Worm (Caenorhabditis elegans) whole organism, early embryonic: ENCODE results near the gene sec-15.

Experiments used
- ama-1 ChIP-seq: fragments of 150-350 bp; optimal IDR thresholded peaks from 2 replicates; lab custom pipeline; 2014
- ceh-13 ChIP-seq: fragments of 200-800 bp; sonication (Bioruptor generic); optimal IDR thresholded peaks from 2 replicates; lab custom pipeline; 2018; ENCODE audit warnings: mild to moderate bottlenecking, missing genetic modification characterization, missing compliant biosample characterization
- ets-7 ChIP-seq: sonication (generic microtip); optimal IDR thresholded peaks from 2 replicates; lab custom pipeline; 2016; ENCODE audit warnings: missing genotype, missing genetic modification characterization, missing compliant biosample characterization
- flt-1 ChIP-seq: fragments of 200-800 bp; sonication (Bioruptor generic); IDR thresholded peaks from 2 replicates; pipeline ENCODE4 v1.3.6; 2022; ENCODE audit warnings: missing genetic modification characterization, missing compliant biosample characterization
- hmg-4 ChIP-seq: fragments of 200-800 bp; sonication (Bioruptor generic); optimal IDR thresholded peaks from 2 replicates; lab custom pipeline; 2018; ENCODE audit warnings: mild to moderate bottlenecking, missing genetic modification characterization, missing compliant biosample characterization
- pes-1 ChIP-seq: fragments of 200-800 bp; sonication (Bioruptor generic); IDR thresholded peaks from 2 replicates; pipeline ENCODE4 v1.3.6; 2022; ENCODE audit warnings: missing genetic modification reagents, missing genetic modification characterization, missing compliant biosample characterization

- no peak for TF ChIP-seq flt-1 (GFP tag; lab: Robert Waterston, UW)
- TF ChIP-seq ceh-13 (GFP tag; lab: Kevin White, UChicago), result no peak
- no peak for TF ChIP-seq ets-7 (tag; lab: Kevin White, UChicago)
- no peak for TF ChIP-seq ama-1 (lab: Kevin White, UChicago)
- no peak for TF ChIP-seq pes-1 (GFP tag; lab: Robert Waterston, UW)
- TF ChIP-seq hmg-4 (GFP tag; lab: Kevin White, UChicago), result no peak
These were observed 15.6 kb downstream of the sec-15 start for ce11 chrX:8819815-8820415.
